Fruit fly (Drosophila melanogaster): Measurements from ENCODE around the gene CG10660.

Gene CG10660

dm6 chr3L:12456916-12457662 lies 33.4 kb downstream of the CG10660 start:
- no peak for TF ChIP-seq psq (optimal IDR thresholded peaks at IDR 0.05)
- no peak for TF ChIP-seq EcR (GFP tag; optimal IDR thresholded peaks at IDR 0.05)
- TF ChIP-seq CG8478 (optimal IDR thresholded peaks at IDR 0.05) = no peak

- TF ChIP-seq pan (optimal IDR thresholded peaks at IDR 0.05) (no peak), CG8478 (optimal IDR thresholded peaks at IDR 0.05) (no peak), psq (optimal IDR thresholded peaks at IDR 0.05) (no peak)
Measured at dm6 chr3L:12455034-12455433, 35.4 kb downstream of the CG10660 start.

dm6 chr3L:12453529-12453928 lies 36.9 kb downstream of the CG10660 start:
- no peak for TF ChIP-seq usp (GFP tag; optimal IDR thresholded peaks at IDR 0.05)
- no peak for TF ChIP-seq Dll (optimal IDR thresholded peaks at IDR 0.05)
- no peak for TF ChIP-seq CG8478 (optimal IDR thresholded peaks at IDR 0.05)
- no peak for TF ChIP-seq EcR (GFP tag; optimal IDR thresholded peaks at IDR 0.05)

dm6 chr3L:12447501-12447900 lies 43.0 kb downstream of the CG10660 start:
- TF ChIP-seq pan (optimal IDR thresholded peaks at IDR 0.05) (no peak), psq (optimal IDR thresholded peaks at IDR 0.05) (no peak), Dll (optimal IDR thresholded peaks at IDR 0.05) (no peak), CG8478 (optimal IDR thresholded peaks at IDR 0.05) (no peak), usp (GFP tag; optimal IDR thresholded peaks at IDR 0.05) (no peak), EcR (GFP tag; optimal IDR thresholded peaks at IDR 0.05) (no peak)

dm6 chr3L:12447081-12447480 lies 43.4 kb downstream of the CG10660 start:
- no peak for TF ChIP-seq Dll (optimal IDR thresholded peaks at IDR 0.05)
- TF ChIP-seq psq (optimal IDR thresholded peaks at IDR 0.05) = no peak
- no peak for TF ChIP-seq CG8478 (optimal IDR thresholded peaks at IDR 0.05)
- TF ChIP-seq usp (GFP tag; optimal IDR thresholded peaks at IDR 0.05) = no peak
- no peak for TF ChIP-seq pan (optimal IDR thresholded peaks at IDR 0.05)
- no peak for TF ChIP-seq EcR (GFP tag; optimal IDR thresholded peaks at IDR 0.05)

- TF ChIP-seq CG8478 (optimal IDR thresholded peaks at IDR 0.05) (no peak), Dll (optimal IDR thresholded peaks at IDR 0.05) (no peak), EcR (GFP tag; optimal IDR thresholded peaks at IDR 0.05) (no peak), pan (optimal IDR thresholded peaks at IDR 0.05) (no peak), usp (GFP tag; optimal IDR thresholded peaks at IDR 0.05) (no peak), psq (optimal IDR thresholded peaks at IDR 0.05) (no peak)
Measured at dm6 chr3L:12444040-12444439, 46.4 kb downstream of the CG10660 start.

dm6 chr3L:12442593-12442992 lies 47.9 kb downstream of the CG10660 start:
- TF ChIP-seq CG8478 (optimal IDR thresholded peaks at IDR 0.05) = no peak
- TF ChIP-seq EcR (GFP tag; optimal IDR thresholded peaks at IDR 0.05) = no peak
- no peak for TF ChIP-seq usp (GFP tag; optimal IDR thresholded peaks at IDR 0.05)
- no peak for TF ChIP-seq pan (optimal IDR thresholded peaks at IDR 0.05)
- TF ChIP-seq Dll (optimal IDR thresholded peaks at IDR 0.05) = no peak
- no peak for TF ChIP-seq psq (optimal IDR thresholded peaks at IDR 0.05)
